Fruit fly (Drosophila melanogaster) whole organism, embryonic: Measurements from ENCODE around the gene kirre.

ENCODE experiments used
- Abd-B ChIP-seq: fragments of 200-800 bp; sonication (Bioruptor generic); optimal IDR thresholded peaks from 2 replicates; lab custom pipeline; 2018; ENCODE audit warnings: missing biosample characterization, mild to moderate bottlenecking, missing genetic modification characterization, moderate library complexity
- Awh ChIP-seq: fragments of 200-800 bp; sonication (Bioruptor generic); IDR thresholded peaks from 2 replicates; pipeline ENCODE4, ENCODE4 v1.3.6; 2022; ENCODE audit warnings: missing biosample characterization, missing genetic modification characterization
- B-H2 ChIP-seq: fragments of 200-800 bp; sonication (Bioruptor generic); optimal IDR thresholded peaks from 2 replicates; lab custom pipeline; 2018; ENCODE audit warnings: missing biosample characterization, mild to moderate bottlenecking, missing genetic modification characterization
- CG11696 ChIP-seq: fragments of 200-800 bp; sonication (Bioruptor generic); IDR thresholded peaks from 2 replicates; pipeline ENCODE4 v1.3.6; 2022; ENCODE audit warnings: missing biosample characterization, missing genetic modification characterization
- CG12071 ChIP-seq: fragments of 200-800 bp; sonication (Bioruptor generic); optimal IDR thresholded peaks from 3 replicates; lab custom pipeline; 2018; ENCODE audit warnings: missing biosample characterization, mild to moderate bottlenecking, missing genetic modification characterization
- CG14050 ChIP-seq: fragments of 200-800 bp; sonication (Bioruptor generic); IDR thresholded peaks from 3 replicates; pipeline ENCODE4 v1.3.6; 2022; ENCODE audit warnings: missing biosample characterization, missing genetic modification characterization
- CG15601 ChIP-seq: fragments of 200-800 bp; sonication (Bioruptor generic); optimal IDR thresholded peaks from 3 replicates; lab custom pipeline; 2019; ENCODE audit warnings: missing biosample characterization, mild to moderate bottlenecking, missing genetic modification characterization, moderate library complexity
- CG1602 ChIP-seq: fragments of 200-800 bp; sonication (Bioruptor generic); optimal IDR thresholded peaks from 3 replicates; lab custom pipeline; 2016; ENCODE audit warnings: missing biosample characterization, missing genetic modification characterization
- CG16813 ChIP-seq: fragments of 200-800 bp; sonication (Bioruptor generic); IDR thresholded peaks from 3 replicates; pipeline ENCODE4 v1.3.6; 2022; ENCODE audit warnings: missing biosample characterization, missing genetic modification characterization; ENCODE audit not compliant: partially characterized antibody
- CG17361 ChIP-seq: fragments of 200-800 bp; sonication (Bioruptor generic); IDR thresholded peaks from 3 replicates; pipeline ENCODE4 v1.3.6; 2022; ENCODE audit warnings: missing biosample characterization, missing genetic modification characterization
- CG17385 ChIP-seq: fragments of 200-800 bp; sonication (Bioruptor generic); optimal IDR thresholded peaks from 3 replicates; lab custom pipeline; 2018; ENCODE audit warnings: missing biosample characterization, mild to moderate bottlenecking, missing genetic modification characterization
- CG2875 ChIP-seq: fragments of 200-800 bp; sonication (Bioruptor generic); optimal IDR thresholded peaks from 2 replicates; lab custom pipeline; 2017; ENCODE audit warnings: missing biosample characterization, mild to moderate bottlenecking, missing genetic modification characterization, missing genetic modification reagents
- CG31365 ChIP-seq: fragments of 200-800 bp; sonication (Bioruptor generic); optimal IDR thresholded peaks from 2 replicates; lab custom pipeline; 2018; ENCODE audit warnings: missing biosample characterization, mild to moderate bottlenecking, missing genetic modification characterization
- CG4730 ChIP-seq: fragments of 200-800 bp; sonication (Bioruptor generic); IDR thresholded peaks from 2 replicates; pipeline ENCODE4 v1.3.6; 2022; ENCODE audit warnings: missing biosample characterization, missing genetic modification characterization
- CG6689 ChIP-seq: fragments of 200-800 bp; sonication (Bioruptor generic); IDR thresholded peaks from 2 replicates; pipeline ENCODE4 v1.3.6; 2022; ENCODE audit warnings: missing biosample characterization, missing genetic modification characterization
- CG6791 ChIP-seq: fragments of 200-800 bp; sonication (Bioruptor generic); IDR thresholded peaks from 3 replicates; pipeline ENCODE4 v1.3.6; 2022; ENCODE audit warnings: missing biosample characterization, missing genetic modification characterization; ENCODE audit not compliant: partially characterized antibody
- CrebB ChIP-seq: fragments of 200-800 bp; sonication (Bioruptor generic); optimal IDR thresholded peaks from 3 replicates; lab custom pipeline; 2018; ENCODE audit warnings: missing biosample characterization, mild to moderate bottlenecking, missing genetic modification characterization
- Deaf1 ChIP-seq: fragments of 200-800 bp; optimal IDR thresholded peaks from 3 replicates; lab custom pipeline; 2019; ENCODE audit warnings: missing biosample characterization, mild to moderate bottlenecking, missing genetic modification characterization, moderate library complexity
- Eip74EF ChIP-seq, 2 experiments: fragments of 200-800 bp in 1 of 2; fragments of >200 bp in 1 of 2; sonication (Bioruptor generic) in 1 of 2; optimal IDR thresholded peaks; 2 replicates each; lab custom pipeline; 2017 to 2019; ENCODE audit warnings: missing biosample characterization in 2 of 2, missing genetic modification characterization in 2 of 2, mild to moderate bottlenecking in 1 of 2, moderate library complexity in 1 of 2
- Gsc ChIP-seq: fragments of 200-800 bp; sonication (Bioruptor generic); IDR thresholded peaks from 2 replicates; pipeline ENCODE4 v1.3.6; 2022; ENCODE audit warnings: missing biosample characterization, missing genetic modification characterization
- Hey ChIP-seq: fragments of 200-800 bp; sonication (Bioruptor generic); optimal IDR thresholded peaks from 3 replicates; lab custom pipeline; 2018; ENCODE audit warnings: missing biosample characterization, mild to moderate bottlenecking, missing genetic modification characterization
- Hr51 ChIP-seq, 2 experiments: fragments of 200-800 bp; sonication (Bioruptor generic); optimal IDR thresholded peaks; 2 replicates in 1 of 2; 3 replicates in 1 of 2; lab custom pipeline; 2016 to 2018; ENCODE audit warnings: missing biosample characterization in 2 of 2, missing genetic modification characterization in 2 of 2, mild to moderate bottlenecking in 1 of 2, moderate library complexity in 1 of 2
- NK7.1 ChIP-seq: fragments of 200-800 bp; sonication (Bioruptor generic); optimal IDR thresholded peaks from 3 replicates; lab custom pipeline; 2016; ENCODE audit warnings: missing biosample characterization, missing genetic modification characterization
- NfI ChIP-seq: fragments of 200-800 bp; sonication (Bioruptor generic); optimal IDR thresholded peaks from 3 replicates; lab custom pipeline; 2018; ENCODE audit warnings: missing biosample characterization, mild to moderate bottlenecking, missing genetic modification characterization, moderate library complexity
- Sox102F ChIP-seq: fragments of 200-800 bp; sonication (Bioruptor generic); optimal IDR thresholded peaks from 2 replicates; lab custom pipeline; 2018; ENCODE audit warnings: missing biosample characterization, mild to moderate bottlenecking, missing genetic modification characterization, moderate library complexity
- ac ChIP-seq: fragments of 200-800 bp; sonication (Bioruptor generic); optimal IDR thresholded peaks from 3 replicates; lab custom pipeline; 2017; ENCODE audit warnings: missing biosample characterization, mild to moderate bottlenecking, missing genetic modification characterization
- chm ChIP-seq: fragments of 200-800 bp; sonication (Bioruptor generic); IDR thresholded peaks from 2 replicates; pipeline ENCODE4 v1.3.6; 2022; ENCODE audit warnings: missing biosample characterization, missing genetic modification characterization
- ci ChIP-seq: fragments of 200-800 bp; sonication (Bioruptor generic); IDR thresholded peaks from 3 replicates; pipeline ENCODE4 v1.3.6; 2022; ENCODE audit warnings: missing biosample characterization, missing genetic modification characterization
- dmrt99B ChIP-seq: fragments of 200-800 bp; sonication (Bioruptor generic); optimal IDR thresholded peaks from 2 replicates; lab custom pipeline; 2018; ENCODE audit warnings: missing biosample characterization, mild to moderate bottlenecking, missing genetic modification characterization, moderate library complexity
- eve ChIP-seq, 2 experiments: fragments of >200 bp; optimal IDR thresholded peaks; 2 replicates each; lab custom pipeline; 2017; ENCODE audit warnings: missing biosample characterization in 2 of 2, missing genetic modification characterization in 2 of 2
- fd102C ChIP-seq: fragments of 200-800 bp; sonication (Bioruptor generic); optimal IDR thresholded peaks from 2 replicates; lab custom pipeline; 2018; ENCODE audit warnings: missing biosample characterization, mild to moderate bottlenecking, missing genetic modification characterization, moderate library complexity
- fu2 ChIP-seq: fragments of 200-800 bp; sonication (Bioruptor generic); optimal IDR thresholded peaks from 2 replicates; lab custom pipeline; 2016; ENCODE audit warnings: missing biosample characterization, missing genetic modification characterization
- hth ChIP-seq: fragments of >200 bp; optimal IDR thresholded peaks from 2 replicates; lab custom pipeline; 2017; ENCODE audit warnings: inconsistent platforms
- nerfin-1 ChIP-seq: fragments of 200-800 bp; sonication (Bioruptor generic); optimal IDR thresholded peaks from 3 replicates; lab custom pipeline; 2019; ENCODE audit warnings: missing biosample characterization, mild to moderate bottlenecking, missing genetic modification characterization, moderate library complexity
- nom ChIP-seq: fragments of 200-800 bp; sonication (Bioruptor generic); optimal IDR thresholded peaks from 2 replicates; lab custom pipeline; 2017; ENCODE audit warnings: missing biosample characterization, missing genetic modification characterization, mild to moderate bottlenecking, moderate library complexity, missing genetic modification reagents
- pan ChIP-seq, 4 experiments: fragments of >200 bp in 3 of 4; fragments of 200-800 bp in 1 of 4; sonication (Bioruptor generic) in 1 of 4; optimal IDR thresholded peaks in 3 of 4; IDR thresholded peaks in 1 of 4; 2 replicates each; pipeline versions ENCODE4 v1.3.6 to Lab custom; 2017 to 2022; ENCODE audit warnings: missing biosample characterization in 2 of 4, missing genetic modification characterization in 2 of 4, mixed read lengths in 1 of 4
- salm ChIP-seq: fragments of 200-800 bp; sonication (Bioruptor generic); optimal IDR thresholded peaks from 2 replicates; lab custom pipeline; 2018; ENCODE audit warnings: missing biosample characterization, mild to moderate bottlenecking, missing genetic modification characterization
- sens-2 ChIP-seq: fragments of 200-800 bp; sonication (Bioruptor generic); IDR thresholded peaks from 2 replicates; pipeline ENCODE4 v1.3.6; 2022; ENCODE audit warnings: missing biosample characterization, missing genetic modification characterization
- sim ChIP-seq: fragments of 200-800 bp; sonication (Bioruptor generic); IDR thresholded peaks from 2 replicates; pipeline ENCODE4 v1.3.6; 2022; ENCODE audit warnings: missing biosample characterization, missing genetic modification characterization
- sima ChIP-seq: fragments of 200-800 bp; sonication (Bioruptor generic); optimal IDR thresholded peaks from 2 replicates; lab custom pipeline; 2016; ENCODE audit warnings: missing biosample characterization, missing genetic modification characterization
- stc ChIP-seq: fragments of 200-800 bp; sonication (Bioruptor generic); IDR thresholded peaks from 2 replicates; pipeline ENCODE4 v1.3.6; 2022; ENCODE audit warnings: missing biosample characterization, missing genetic modification characterization
- tio ChIP-seq: fragments of 200-800 bp; sonication (Bioruptor generic); optimal IDR thresholded peaks from 2 replicates; lab custom pipeline; 2017; ENCODE audit warnings: missing biosample characterization, missing genetic modification characterization, inconsistent platforms
- vnd ChIP-seq: fragments of 200-800 bp; sonication (Bioruptor generic); IDR thresholded peaks from 3 replicates; pipeline ENCODE4 v1.3.6; 2022; ENCODE audit warnings: missing biosample characterization, missing genetic modification characterization; ENCODE audit not compliant: partially characterized antibody
- vvl ChIP-seq: fragments of 200-800 bp; sonication (Bioruptor generic); IDR thresholded peaks from 2 replicates; pipeline ENCODE4 v1.3.6; 2022; ENCODE audit warnings: missing biosample characterization, missing genetic modification characterization
- zen ChIP-seq: fragments of 200-800 bp; sonication (Bioruptor generic); optimal IDR thresholded peaks from 3 replicates; lab custom pipeline; 2018; ENCODE audit warnings: missing biosample characterization, mild to moderate bottlenecking, missing genetic modification characterization, moderate library complexity

The kirre gene

dm6 chrX:3022464-3022863 is 282.3 kb downstream of the kirre start (continued):
- TF ChIP-seq CG6791 = no peak
- no peak for TF ChIP-seq B-H2 (GFP tag; lab: Kevin White, UChicago)
- TF ChIP-seq tio (GFP tag; lab: Kevin White, UChicago) = peak; percentile 39

dm6 chrX:3024375-3025192 is 284.4 kb downstream of the kirre start:
- TF ChIP-seq Sox102F (GFP tag; lab: Kevin White, UChicago) = peak; percentile 54
- no peak for TF ChIP-seq salm
- TF ChIP-seq NK7.1 (GFP tag; lab: Kevin White, UChicago) = no peak
- TF ChIP-seq CG16813 (GFP tag; lab: Robert Waterston, UW) = 0 out of 3 replicates have a peak, but pooled peaks have one; percentile 10
- TF ChIP-seq CrebB (tag; lab: Kevin White, UChicago) = no peak
- no peak for TF ChIP-seq pan (optimal IDR thresholded peaks at IDR 0.05; lab: Kevin White, UChicago)
- TF ChIP-seq pan (GFP tag; optimal IDR thresholded peaks at IDR 0.05 in 1 of 2, IDR thresholded peaks at IDR 0.05 in 1 of 2) = peak in 1 of 2 experiments; percentile 47
- no peak for TF ChIP-seq Hey (tag; lab: Kevin White, UChicago)
- TF ChIP-seq Gsc = no peak
- peak; percentile 3 for TF ChIP-seq dmrt99B (tag; lab: Kevin White, UChicago)
- TF ChIP-seq Hr51 (GFP tag; optimal IDR thresholded peaks at IDR 0.05; lab: Kevin White, UChicago) = peak in 1 of 2 experiments; percentile 30
- no peak for TF ChIP-seq hth
- TF ChIP-seq CG14050 (GFP tag; lab: Robert Waterston, UW) = peak; percentile 29; the same call in 2 of the 3 replicates
- peak; percentile 42 for TF ChIP-seq nom
- 0 out of 3 replicates have a peak, but pooled peaks have one; percentile 33 for TF ChIP-seq CG17361 (GFP tag; lab: Robert Waterston, UW)
- no peak for TF ChIP-seq Deaf1
- TF ChIP-seq NfI = peak; percentile 31
- no peak for TF ChIP-seq Abd-B (GFP tag; lab: Kevin White, UChicago)
- TF ChIP-seq nerfin-1 (tag; lab: Kevin White, UChicago) = peak; percentile 44
- no peak for TF ChIP-seq CG31365 (tag; lab: Kevin White, UChicago)
- TF ChIP-seq ci (GFP tag; lab: Robert Waterston, UW) = peak; percentile 90
- TF ChIP-seq fd102C (GFP tag; lab: Kevin White, UChicago) = no peak
- TF ChIP-seq CG4730 (GFP tag; lab: Robert Waterston, UW) = no peak
- no peak for TF ChIP-seq sima (GFP tag; lab: Kevin White, UChicago)
- peak; percentile 29 for TF ChIP-seq CG17385 (GFP tag; lab: Kevin White, UChicago)
- peak; percentile 16 for TF ChIP-seq CG12071 (GFP tag; lab: Kevin White, UChicago)
- peak; percentile 42; the same call in 1 of the 2 replicates for TF ChIP-seq CG11696 (GFP tag; lab: Robert Waterston, UW)
- peak; percentile 51 for TF ChIP-seq CG15601 (tag; lab: Kevin White, UChicago)
- peak; percentile 11 for TF ChIP-seq ac (GFP tag; lab: Kevin White, UChicago)
- peak in 1 of 2 experiments; percentile 70 for TF ChIP-seq eve (GFP tag; optimal IDR thresholded peaks at IDR 0.05; lab: Kevin White, UChicago)
- TF ChIP-seq CG1602 = no peak
- TF ChIP-seq Eip74EF (GFP tag; optimal IDR thresholded peaks at IDR 0.05; lab: Kevin White, UChicago) = peak in 1 of 2 experiments; percentile 65
- TF ChIP-seq sens-2 = peak; percentile 85
- no peak for TF ChIP-seq fu2 (GFP tag; lab: Kevin White, UChicago)
- TF ChIP-seq vvl (GFP tag; lab: Robert Waterston, UW) = peak; percentile 42; the same call in 1 of the 2 replicates
- TF ChIP-seq sim (GFP tag; lab: Robert Waterston, UW) = peak; percentile 76
- peak; percentile 22 for TF ChIP-seq CG2875 (GFP tag; lab: Kevin White, UChicago)
- TF ChIP-seq CG6689 = 0 out of 2 replicates have a peak, but pooled peaks have one; percentile 42
- no peak for TF ChIP-seq zen (tag; lab: Kevin White, UChicago)
- no peak for TF ChIP-seq vnd (GFP tag; lab: Robert Waterston, UW)
- peak; percentile 71; the same call in 1 of the 2 replicates for TF ChIP-seq Awh (GFP tag; lab: Robert Waterston, UW)
- TF ChIP-seq chm (GFP tag; lab: Robert Waterston, UW) = peak; percentile 77
- peak; percentile 31; the same call in 1 of the 2 replicates for TF ChIP-seq stc (GFP tag; lab: Robert Waterston, UW)
